Fruit fly (Drosophila melanogaster) whole organism, embryonic: ENCODE data around the gene Dmtn.

ENCODE experiments used
- CG7271 ChIP-seq: fragments of 200-800 bp; sonication (Bioruptor generic); optimal IDR thresholded peaks from 2 replicates; lab custom pipeline; 2018; ENCODE audit warnings: missing biosample characterization, mild to moderate bottlenecking, missing genetic modification characterization, moderate library complexity
- ase ChIP-seq: fragments of 200-800 bp; sonication (Bioruptor generic); IDR thresholded peaks from 3 replicates; pipeline ENCODE4 v1.3.6; 2022; ENCODE audit warnings: missing biosample characterization, missing genetic modification characterization
- cato ChIP-seq: fragments of 200-800 bp; sonication (Bioruptor generic); optimal IDR thresholded peaks from 2 replicates; lab custom pipeline; 2016; ENCODE audit warnings: missing biosample characterization, missing genetic modification characterization, borderline replicate concordance
- en ChIP-seq: fragments of 200-800 bp; sonication (Bioruptor generic); optimal IDR thresholded peaks from 2 replicates; lab custom pipeline; 2016; ENCODE audit warnings: missing biosample characterization, missing genetic modification characterization
- kah ChIP-seq: fragments of 200-800 bp; sonication (Bioruptor generic); optimal IDR thresholded peaks from 2 replicates; lab custom pipeline; 2018; ENCODE audit warnings: missing biosample characterization, mild to moderate bottlenecking, missing genetic modification characterization

DNA sequence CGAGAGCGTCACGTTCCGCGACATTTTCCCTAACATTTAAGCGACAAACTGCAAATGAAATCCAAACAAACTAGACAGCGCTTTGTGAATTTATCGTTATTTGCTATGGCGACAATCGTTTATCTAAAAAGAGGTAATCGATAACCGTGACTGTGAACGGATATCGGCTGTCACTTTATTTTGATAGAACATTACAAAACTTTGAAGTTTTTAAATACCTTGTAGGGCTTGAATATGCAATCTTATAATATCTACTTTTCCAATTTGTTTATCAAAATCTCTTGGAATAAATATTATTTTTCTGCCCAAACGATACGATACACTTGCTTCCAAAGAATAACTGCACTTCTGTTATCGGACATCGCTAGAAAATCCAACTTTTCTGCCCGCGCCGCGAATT is 25.6 kb downstream of the Dmtn start, which contains the start of the genes CG1024 and TfIIFalpha:
- TF ChIP-seq ase (GFP tag; lab: Robert Waterston, UW) = no peak
- no peak for TF ChIP-seq en (GFP tag; lab: Kevin White, UChicago)
- TF ChIP-seq kah (GFP tag; lab: Kevin White, UChicago) = no peak
- no peak for TF ChIP-seq cato (GFP tag; lab: Kevin White, UChicago)
- no peak for TF ChIP-seq CG7271
